Worm (Caenorhabditis elegans) whole organism, L1 larva: ENCODE data around the gene F44E7.7.

ENCODE experiments used
- alr-1 ChIP-seq: fragments of 200-800 bp; sonication (Bioruptor generic); optimal IDR thresholded peaks from 2 replicates; lab custom pipeline; 2018; ENCODE audit warnings: borderline replicate concordance, mild to moderate bottlenecking, missing genetic modification characterization, missing compliant biosample characterization
- blmp-1 ChIP-seq: fragments of 150-350 bp; optimal IDR thresholded peaks from 2 replicates; lab custom pipeline; 2014; ENCODE audit warnings: missing biosample characterization, missing genetic modification characterization
- ceh-8 ChIP-seq: fragments of 200-800 bp; sonication (Bioruptor generic); optimal IDR thresholded peaks from 2 replicates; lab custom pipeline; 2018; ENCODE audit warnings: mild to moderate bottlenecking, missing genetic modification characterization, moderate library complexity, missing compliant biosample characterization
- ces-1 ChIP-seq: fragments of 150-350 bp; optimal IDR thresholded peaks from 2 replicates; lab custom pipeline; 2014; ENCODE audit warnings: missing biosample characterization, missing genetic modification reagents, missing genetic modification characterization
- dsc-1 ChIP-seq: sonication (generic microtip); optimal IDR thresholded peaks from 2 replicates; lab custom pipeline; 2016; ENCODE audit warnings: mild to moderate bottlenecking, missing genetic modification characterization, missing compliant biosample characterization
- efl-3 ChIP-seq: fragments of 200-800 bp; sonication (Bioruptor generic); optimal IDR thresholded peaks from 2 replicates; lab custom pipeline; 2018; ENCODE audit warnings: mild to moderate bottlenecking, missing genetic modification characterization, missing compliant biosample characterization
- elt-2 ChIP-seq: sonication (generic microtip); optimal IDR thresholded peaks from 2 replicates; lab custom pipeline; 2016; ENCODE audit warnings: missing genetic modification characterization, mild to moderate bottlenecking, inconsistent platforms, missing compliant biosample characterization, missing genetic modification reagents
- elt-3 ChIP-seq, 6 experiments: fragments of 150-350 bp in 1 of 6; sonication (generic microtip); optimal IDR thresholded peaks; 2 replicates each; lab custom pipeline; 2017 to 2018; ENCODE audit warnings: missing biosample characterization in 6 of 6, missing genetic modification characterization in 6 of 6, inconsistent platforms in 1 of 6
- fkh-10 ChIP-seq: sonication (generic microtip); optimal IDR thresholded peaks from 2 replicates; lab custom pipeline; 2017; ENCODE audit warnings: missing biosample characterization, missing genetic modification reagents, missing genetic modification characterization
- fkh-4 ChIP-seq: sonication (generic microtip); optimal IDR thresholded peaks from 2 replicates; lab custom pipeline; 2016; ENCODE audit warnings: missing compliant biosample characterization, missing genetic modification characterization, borderline replicate concordance
- hlh-17 ChIP-seq: fragments of 200-800 bp; sonication (Bioruptor generic); optimal IDR thresholded peaks from 2 replicates; lab custom pipeline; 2018; ENCODE audit warnings: missing genetic modification characterization, mild to moderate bottlenecking, missing compliant biosample characterization, moderate library complexity, borderline replicate concordance
- hpl-2 ChIP-seq: fragments of 150-350 bp; optimal IDR thresholded peaks from 2 replicates; lab custom pipeline; 2014; ENCODE audit warnings: missing biosample characterization, missing genetic modification reagents, missing genetic modification characterization
- lir-3 ChIP-seq: sonication (generic microtip); optimal IDR thresholded peaks from 2 replicates; lab custom pipeline; 2016; ENCODE audit warnings: mild to moderate bottlenecking, missing genetic modification characterization, moderate library complexity, missing compliant biosample characterization; ENCODE audit not compliant: poor library complexity
- mab-9 ChIP-seq: fragments of 200-800 bp; sonication (Bioruptor generic); IDR thresholded peaks from 2 replicates; pipeline ENCODE4 v1.3.6; 2022; ENCODE audit warnings: missing genetic modification reagents, missing genetic modification characterization, missing compliant biosample characterization
- mdl-1 ChIP-seq, 2 experiments: fragments of 150-350 bp; optimal IDR thresholded peaks; 2 replicates each; lab custom pipeline; 2014 to 2017; ENCODE audit warnings: missing biosample characterization in 2 of 2, missing genetic modification characterization in 2 of 2, inconsistent platforms in 1 of 2
- mep-1 ChIP-seq: fragments of 150-350 bp; optimal IDR thresholded peaks from 2 replicates; lab custom pipeline; 2014; ENCODE audit warnings: missing biosample characterization, missing genetic modification characterization
- nhr-11 ChIP-seq: fragments of 150-350 bp; optimal IDR thresholded peaks from 2 replicates; lab custom pipeline; 2014; ENCODE audit warnings: missing biosample characterization, missing genetic modification characterization
- nhr-28 ChIP-seq: fragments of 150-350 bp; optimal IDR thresholded peaks from 2 replicates; lab custom pipeline; 2014; ENCODE audit warnings: missing biosample characterization, missing genetic modification characterization
- nhr-71 ChIP-seq: sonication (generic microtip); optimal IDR thresholded peaks from 2 replicates; lab custom pipeline; 2016; ENCODE audit warnings: mild to moderate bottlenecking, missing genetic modification characterization, moderate library complexity, missing compliant biosample characterization
- nhr-76 ChIP-seq: sonication (generic microtip); optimal IDR thresholded peaks from 2 replicates; lab custom pipeline; 2017; ENCODE audit warnings: missing biosample characterization, missing genetic modification characterization
- nhr-77 ChIP-seq: fragments of 150-350 bp; optimal IDR thresholded peaks from 2 replicates; lab custom pipeline; 2014; ENCODE audit warnings: missing biosample characterization, missing genetic modification characterization
- nhr-84 ChIP-seq: sonication (generic microtip); optimal IDR thresholded peaks from 2 replicates; lab custom pipeline; 2017; ENCODE audit warnings: missing biosample characterization, missing genetic modification characterization
- nhr-85 ChIP-seq: sonication (generic microtip); peaks from one replicate; lab custom pipeline; 2016; ENCODE audit warnings: missing genetic modification characterization, inconsistent platforms, missing compliant biosample characterization
- nhr-90 ChIP-seq: sonication (generic microtip); optimal IDR thresholded peaks from 2 replicates; lab custom pipeline; 2016; ENCODE audit warnings: mild to moderate bottlenecking, missing genetic modification characterization, missing compliant biosample characterization; ENCODE audit not compliant: poor library complexity
- pag-3 ChIP-seq: sonication (generic microtip); optimal IDR thresholded peaks from 2 replicates; lab custom pipeline; 2017; ENCODE audit warnings: missing genetic modification characterization, mild to moderate bottlenecking, missing compliant biosample characterization, antibody characterized with exemption, borderline replicate concordance; ENCODE audit not compliant: insufficient read depth
- pax-3 ChIP-seq: fragments of 200-800 bp; sonication (Bioruptor generic); optimal IDR thresholded peaks from 2 replicates; lab custom pipeline; 2018; ENCODE audit warnings: mild to moderate bottlenecking, missing genetic modification characterization, moderate library complexity, missing compliant biosample characterization
- pqm-1 ChIP-seq: sonication (generic microtip); optimal IDR thresholded peaks from 3 replicates; lab custom pipeline; 2017; ENCODE audit warnings: missing biosample characterization, missing genetic modification characterization
- rnt-1 ChIP-seq: sonication (generic microtip); optimal IDR thresholded peaks from 2 replicates; lab custom pipeline; 2016; ENCODE audit warnings: mild to moderate bottlenecking, missing genetic modification characterization, moderate library complexity, missing compliant biosample characterization
- skn-1 ChIP-seq: fragments of 150-350 bp; optimal IDR thresholded peaks from 2 replicates; lab custom pipeline; 2014; ENCODE audit warnings: missing biosample characterization, missing genetic modification characterization
- sptf-1 ChIP-seq: fragments of 150-350 bp; optimal IDR thresholded peaks from 2 replicates; lab custom pipeline; 2014; ENCODE audit warnings: missing biosample characterization, missing genetic modification characterization
- sup-37 ChIP-seq: fragments of 200-800 bp; sonication (Bioruptor generic); optimal IDR thresholded peaks from 2 replicates; lab custom pipeline; 2018; ENCODE audit warnings: mild to moderate bottlenecking, missing genetic modification characterization, missing compliant biosample characterization
- tbx-2 ChIP-seq: sonication (generic microtip); optimal IDR thresholded peaks from 2 replicates; lab custom pipeline; 2016; ENCODE audit warnings: missing genetic modification characterization, missing compliant biosample characterization
- tlp-1 ChIP-seq: fragments of 150-350 bp; optimal IDR thresholded peaks from 2 replicates; lab custom pipeline; 2014; ENCODE audit warnings: missing biosample characterization, missing genetic modification characterization
- unc-130 ChIP-seq: fragments of 150-350 bp; optimal IDR thresholded peaks from 2 replicates; lab custom pipeline; 2017; ENCODE audit warnings: missing biosample characterization, missing genetic modification characterization, inconsistent platforms
- unc-62 ChIP-seq: fragments of 150-350 bp; optimal IDR thresholded peaks from 2 replicates; lab custom pipeline; 2014; ENCODE audit warnings: missing biosample characterization, missing genetic modification reagents, missing genetic modification characterization
- unc-86 ChIP-seq: sonication (generic microtip); optimal IDR thresholded peaks from 2 replicates; lab custom pipeline; 2016; ENCODE audit warnings: missing genetic modification characterization, missing compliant biosample characterization
- xbp-1 ChIP-seq: sonication (generic microtip); optimal IDR thresholded peaks from 2 replicates; lab custom pipeline; 2016; ENCODE audit warnings: missing genetic modification characterization, missing compliant biosample characterization
- zag-1 ChIP-seq: fragments of 150-350 bp; optimal IDR thresholded peaks from 2 replicates; lab custom pipeline; 2014; ENCODE audit warnings: missing biosample characterization, missing genetic modification characterization
- ztf-4 ChIP-seq: fragments of 150-350 bp; optimal IDR thresholded peaks from 2 replicates; lab custom pipeline; 2014; ENCODE audit warnings: missing biosample characterization, missing genetic modification characterization

Gene F44E7.7

ce11 chrV:5768292-5768695, 17.0 kb downstream of the F44E7.7 start (continued):
- no peak for TF ChIP-seq zag-1 (tag; lab: Kevin White, UChicago)
- no peak for TF ChIP-seq nhr-84 (tag; lab: Kevin White, UChicago)
- peak; percentile 98 for TF ChIP-seq nhr-85 (tag; lab: Kevin White, UChicago)
- peak; percentile 84 for TF ChIP-seq blmp-1
- peak; percentile 84 for TF ChIP-seq nhr-90 (tag; lab: Kevin White, UChicago)
- peak; percentile 92 for TF ChIP-seq nhr-71 (tag; lab: Kevin White, UChicago)
- TF ChIP-seq alr-1 = no peak
- TF ChIP-seq rnt-1 = peak; percentile 49
- no peak for TF ChIP-seq unc-62 (GFP tag; lab: Kevin White, UChicago)
- peak; percentile 19 for TF ChIP-seq nhr-77
- TF ChIP-seq elt-2 (tag; lab: Kevin White, UChicago) = peak; percentile 70
- TF ChIP-seq mdl-1 (tag; optimal IDR thresholded peaks at IDR 0.05; lab: Kevin White, UChicago) = peak in 1 of 2 experiments; percentile 92
- peak; percentile 77 for TF ChIP-seq tbx-2 (tag; lab: Kevin White, UChicago)
- no peak for TF ChIP-seq sptf-1 (tag; lab: Kevin White, UChicago)
- TF ChIP-seq nhr-11 (tag; lab: Kevin White, UChicago) = no peak
- TF ChIP-seq unc-86 = no peak
- TF ChIP-seq ces-1 (GFP tag; lab: Kevin White, UChicago) = no peak
- no peak for TF ChIP-seq lir-3 (tag; lab: Kevin White, UChicago)
- no peak for TF ChIP-seq fkh-10 (GFP tag; lab: Kevin White, UChicago)
- no peak for TF ChIP-seq nhr-28 (tag; lab: Kevin White, UChicago)
- no peak for TF ChIP-seq dsc-1 (tag; lab: Kevin White, UChicago)
- TF ChIP-seq mab-9 = no peak
- TF ChIP-seq fkh-4 (tag; lab: Kevin White, UChicago) = no peak
- no peak for TF ChIP-seq pqm-1 (tag; lab: Kevin White, UChicago)
- peak in 5 of 6 experiments; percentile 72 to 92 (median 78) for TF ChIP-seq elt-3 (tag; optimal IDR thresholded peaks at IDR 0.05; lab: Kevin White, UChicago)
- no peak for TF ChIP-seq hlh-17 (GFP tag; lab: Kevin White, UChicago)
- no peak for TF ChIP-seq sup-37 (GFP tag; lab: Kevin White, UChicago)
- no peak for TF ChIP-seq tlp-1
- no peak for TF ChIP-seq pax-3 (tag; lab: Kevin White, UChicago)
- peak; percentile 10 for TF ChIP-seq mep-1 (tag; lab: Kevin White, UChicago)
- TF ChIP-seq pag-3 (tag; lab: Kevin White, UChicago) = no peak
- peak; percentile 10 for TF ChIP-seq nhr-76 (tag; lab: Kevin White, UChicago)
- peak; percentile 25 for TF ChIP-seq unc-130 (tag; lab: Kevin White, UChicago)
- peak; percentile 38 for TF ChIP-seq xbp-1 (tag; lab: Kevin White, UChicago)
- TF ChIP-seq ztf-4 (tag; lab: Kevin White, UChicago) = peak; percentile 3
- no peak for TF ChIP-seq ceh-8 (GFP tag; lab: Kevin White, UChicago)
- no peak for TF ChIP-seq efl-3 (GFP tag; lab: Kevin White, UChicago)

- TF ChIP-seq ceh-8 (GFP tag; lab: Kevin White, UChicago) (no peak), elt-3 (tag; optimal IDR thresholded peaks at IDR 0.05; lab: Kevin White, UChicago) (no peak), hpl-2 (GFP tag; lab: Kevin White, UChicago) (no peak), skn-1 (tag; lab: Kevin White, UChicago) (no peak), efl-3 (GFP tag; lab: Kevin White, UChicago) (no peak), elt-2 (tag; lab: Kevin White, UChicago) (peak; percentile 33)
- TF ChIP-seq, all 84 proteins: peak for 1
These were observed 20.2 kb downstream of the F44E7.7 start, which contains the start of gene pgph-2 for ce11 chrV:5765081-5765480. TSS of gene pgph-2 (plus strand) at chrV:5765127.
